Worm (Caenorhabditis elegans): ENCODE results near the gene F14F3.5.

Gene F14F3.5

DNA sequence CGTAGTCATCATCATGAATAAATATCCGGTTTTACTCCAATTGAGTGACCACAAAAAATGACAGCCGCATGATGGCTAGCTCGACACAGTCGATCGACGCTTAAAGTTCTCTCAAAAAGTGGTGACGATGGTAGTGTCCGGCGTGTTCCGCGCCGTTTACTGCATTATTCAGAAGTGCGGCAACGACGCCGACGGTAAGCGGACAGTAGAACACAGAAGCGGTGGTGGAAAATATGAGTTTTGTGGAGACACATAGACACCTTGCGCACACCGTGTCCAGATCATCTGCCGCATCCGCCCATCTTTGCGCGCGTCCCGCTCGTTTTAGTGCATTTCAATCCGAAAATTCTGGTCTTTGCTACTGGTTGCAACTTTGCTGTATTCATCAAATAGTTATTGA is 30.2 kb upstream of the F14F3.5 start, which contains the start of gene F59F5.7:
Gene F59F5.7, plus strand, starts transcription at position 301 of the 400 bp plus-strand sequence.
- TF ChIP-seq ceh-13 (GFP tag; optimal IDR thresholded peaks at IDR 0.05) = no peak
- TF ChIP-seq B0310.2 (tag; optimal IDR thresholded peaks at IDR 0.05) = no peak
- TF ChIP-seq ceh-36 (tag; optimal IDR thresholded peaks at IDR 0.05) = no peak
- no peak for TF ChIP-seq F13C5.2 (tag; optimal IDR thresholded peaks at IDR 0.05)
- no peak for TF ChIP-seq ets-7 (tag; optimal IDR thresholded peaks at IDR 0.05)
- no peak for TF ChIP-seq hmg-4 (GFP tag; optimal IDR thresholded peaks at IDR 0.05)
- no peak for TF ChIP-seq hmbx-1 (tag; optimal IDR thresholded peaks at IDR 0.05)
- TF ChIP-seq pes-1 (GFP tag; IDR thresholded peaks at IDR 0.05) = no peak
- no peak for TF ChIP-seq tra-4 (tag; optimal IDR thresholded peaks at IDR 0.05)
- TF ChIP-seq aly-1 (tag; optimal IDR thresholded peaks at IDR 0.05) = no peak

ce11 chrX:10556764-10557163 is 27.7 kb upstream of the F14F3.5 start:
- TF ChIP-seq B0310.2 (tag; optimal IDR thresholded peaks at IDR 0.05) = no peak

DNA sequence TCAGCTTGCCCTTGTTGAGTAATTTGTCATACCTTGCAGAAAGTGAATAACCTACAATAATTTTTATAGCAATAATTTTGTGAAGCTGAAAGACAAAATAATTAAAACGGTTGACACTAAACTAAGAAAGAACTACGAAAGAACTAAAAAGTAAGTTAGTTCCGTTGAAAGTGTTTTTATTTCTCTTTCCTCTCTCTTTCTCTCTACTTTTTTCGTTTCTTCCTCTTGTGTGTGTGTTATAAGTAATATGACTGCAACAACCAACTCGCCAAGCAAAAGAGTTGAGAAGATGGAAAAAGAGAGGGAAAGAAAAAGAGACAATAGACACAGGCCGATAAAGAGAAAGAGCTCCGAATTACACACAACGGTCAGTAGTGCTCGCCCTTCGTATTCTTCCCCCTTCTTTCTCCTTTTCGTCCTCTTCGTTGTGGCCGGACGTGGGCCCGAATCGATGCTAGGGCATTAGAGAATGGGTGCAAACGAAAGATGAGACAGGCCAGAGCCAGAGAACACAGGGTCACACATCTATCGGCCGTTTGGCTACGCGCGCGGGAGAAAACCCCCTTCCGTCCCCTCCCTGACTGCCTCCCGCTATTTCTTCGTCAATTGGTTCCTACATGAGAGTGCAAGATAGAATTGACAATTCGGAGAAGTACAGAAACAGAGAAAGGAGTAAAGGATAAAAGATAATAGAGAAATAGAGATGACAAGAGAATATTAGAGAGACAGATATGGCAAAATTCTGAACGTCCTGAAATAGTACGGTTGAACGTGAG is 26.4 kb upstream of the F14F3.5 start, which contains the start of gene syd-2:
Gene syd-2, minus strand, starts transcription at position 51 of the 776 bp plus-strand sequence.
- TF ChIP-seq hmg-4 (GFP tag; optimal IDR thresholded peaks at IDR 0.05) = peak; percentile 96
- no peak for TF ChIP-seq tbx-37 (GFP tag; conservative IDR thresholded peaks at IDR 0.05)
- no peak for TF ChIP-seq ama-1 (optimal IDR thresholded peaks at IDR 0.05)
- peak; percentile 40 for TF ChIP-seq ets-7 (tag; optimal IDR thresholded peaks at IDR 0.05)
- TF ChIP-seq flt-1 (GFP tag; IDR thresholded peaks at IDR 0.05) = no peak; the same call in 1 of the 2 replicates
- TF ChIP-seq hnd-1 (tag; optimal IDR thresholded peaks at IDR 0.05) = peak; percentile 14
- TF ChIP-seq pes-1 (GFP tag; IDR thresholded peaks at IDR 0.05) = no peak
- TF ChIP-seq B0310.2 (tag; optimal IDR thresholded peaks at IDR 0.05) = no peak
- TF ChIP-seq hmbx-1 (tag; optimal IDR thresholded peaks at IDR 0.05) = no peak
- TF ChIP-seq F13C5.2 (tag; optimal IDR thresholded peaks at IDR 0.05) = peak; percentile 74
- no peak for TF ChIP-seq ceh-36 (tag; optimal IDR thresholded peaks at IDR 0.05)
- peak; percentile 64 for TF ChIP-seq aly-1 (tag; optimal IDR thresholded peaks at IDR 0.05)
- no peak for TF ChIP-seq ceh-13 (GFP tag; optimal IDR thresholded peaks at IDR 0.05)
- no peak for TF ChIP-seq tbx-11 (GFP tag; IDR thresholded peaks at IDR 0.05)
- TF ChIP-seq scrt-1 (GFP tag; IDR thresholded peaks at IDR 0.05) = no peak
- peak; percentile 80 for TF ChIP-seq sea-1 (GFP tag; conservative IDR thresholded peaks at IDR 0.05)
- TF ChIP-seq tra-4 (tag; optimal IDR thresholded peaks at IDR 0.05) = no peak

DNA sequence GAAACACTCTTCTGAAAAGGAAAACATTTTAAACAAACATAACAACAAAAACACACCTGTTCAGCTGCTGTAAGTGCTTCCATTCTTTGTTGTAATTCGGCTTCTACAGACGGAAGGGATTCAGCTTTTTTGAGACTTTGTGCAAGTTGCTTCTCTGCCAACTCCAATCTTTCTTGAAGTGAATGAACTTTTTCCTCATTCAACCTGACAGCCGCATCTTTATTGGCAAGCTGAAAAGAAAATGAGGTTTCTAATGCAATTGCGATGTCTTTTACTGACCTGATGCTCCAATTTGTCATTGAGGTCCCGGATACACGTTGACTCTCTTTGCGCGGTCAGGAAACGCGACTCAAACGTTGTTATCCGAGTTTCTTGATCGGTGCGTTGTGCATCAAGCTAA is 24.0 kb upstream of the F14F3.5 start:
- no peak for TF ChIP-seq sea-1 (GFP tag; conservative IDR thresholded peaks at IDR 0.05)
- no peak for TF ChIP-seq scrt-1 (GFP tag; IDR thresholded peaks at IDR 0.05)
- no peak for TF ChIP-seq tbx-11 (GFP tag; IDR thresholded peaks at IDR 0.05)
- TF ChIP-seq ceh-36 (tag; optimal IDR thresholded peaks at IDR 0.05) = no peak
- TF ChIP-seq tra-4 (tag; optimal IDR thresholded peaks at IDR 0.05) = no peak
- no peak for TF ChIP-seq flt-1 (GFP tag; IDR thresholded peaks at IDR 0.05)
- no peak for TF ChIP-seq hmbx-1 (tag; optimal IDR thresholded peaks at IDR 0.05)
- TF ChIP-seq hnd-1 (tag; optimal IDR thresholded peaks at IDR 0.05) = no peak
- no peak for TF ChIP-seq tbx-37 (GFP tag; conservative IDR thresholded peaks at IDR 0.05)
- no peak for TF ChIP-seq ama-1 (optimal IDR thresholded peaks at IDR 0.05)
- no peak for TF ChIP-seq ets-7 (tag; optimal IDR thresholded peaks at IDR 0.05)
- TF ChIP-seq hmg-4 (GFP tag; optimal IDR thresholded peaks at IDR 0.05) = no peak
- no peak for TF ChIP-seq ceh-13 (GFP tag; optimal IDR thresholded peaks at IDR 0.05)
- TF ChIP-seq pes-1 (GFP tag; IDR thresholded peaks at IDR 0.05) = no peak
- TF ChIP-seq aly-1 (tag; optimal IDR thresholded peaks at IDR 0.05) = no peak
- TF ChIP-seq F13C5.2 (tag; optimal IDR thresholded peaks at IDR 0.05) = no peak
- TF ChIP-seq B0310.2 (tag; optimal IDR thresholded peaks at IDR 0.05) = no peak

DNA sequence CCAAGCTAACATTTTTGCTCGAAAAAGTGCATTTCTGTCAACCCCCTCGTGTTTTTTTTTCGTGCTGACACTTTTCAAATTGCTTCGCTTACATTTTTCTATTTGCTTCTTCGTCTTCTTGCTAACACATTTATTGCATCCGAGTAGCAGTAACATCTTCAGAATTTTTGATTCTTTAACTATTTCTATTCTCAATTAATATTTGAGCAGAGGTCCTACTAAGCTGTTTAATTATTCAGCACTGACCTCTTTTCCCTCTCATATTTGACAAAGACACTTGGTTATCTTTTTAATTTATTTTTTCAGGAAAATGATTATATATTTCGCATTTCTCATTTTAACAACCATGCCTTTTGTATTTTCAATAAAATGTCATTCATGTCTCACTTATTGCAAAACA is 16.7 kb upstream of the F14F3.5 start, which contains the start of gene F59F5.5:
Gene F59F5.5, plus strand, starts transcription at position 301 of the 400 bp plus-strand sequence.
- TF ChIP-seq hmg-4 (GFP tag; optimal IDR thresholded peaks at IDR 0.05) (no peak), B0310.2 (tag; optimal IDR thresholded peaks at IDR 0.05) (no peak), ama-1 (optimal IDR thresholded peaks at IDR 0.05) (no peak), sea-1 (GFP tag; conservative IDR thresholded peaks at IDR 0.05) (no peak), ceh-13 (GFP tag; optimal IDR thresholded peaks at IDR 0.05) (no peak), ceh-36 (tag; optimal IDR thresholded peaks at IDR 0.05) (no peak), hnd-1 (tag; optimal IDR thresholded peaks at IDR 0.05) (no peak), pes-1 (GFP tag; IDR thresholded peaks at IDR 0.05) (no peak), hmbx-1 (tag; optimal IDR thresholded peaks at IDR 0.05) (no peak), tra-4 (tag; optimal IDR thresholded peaks at IDR 0.05) (no peak), tbx-37 (GFP tag; conservative IDR thresholded peaks at IDR 0.05) (no peak), flt-1 (GFP tag; IDR thresholded peaks at IDR 0.05) (no peak)

DNA sequence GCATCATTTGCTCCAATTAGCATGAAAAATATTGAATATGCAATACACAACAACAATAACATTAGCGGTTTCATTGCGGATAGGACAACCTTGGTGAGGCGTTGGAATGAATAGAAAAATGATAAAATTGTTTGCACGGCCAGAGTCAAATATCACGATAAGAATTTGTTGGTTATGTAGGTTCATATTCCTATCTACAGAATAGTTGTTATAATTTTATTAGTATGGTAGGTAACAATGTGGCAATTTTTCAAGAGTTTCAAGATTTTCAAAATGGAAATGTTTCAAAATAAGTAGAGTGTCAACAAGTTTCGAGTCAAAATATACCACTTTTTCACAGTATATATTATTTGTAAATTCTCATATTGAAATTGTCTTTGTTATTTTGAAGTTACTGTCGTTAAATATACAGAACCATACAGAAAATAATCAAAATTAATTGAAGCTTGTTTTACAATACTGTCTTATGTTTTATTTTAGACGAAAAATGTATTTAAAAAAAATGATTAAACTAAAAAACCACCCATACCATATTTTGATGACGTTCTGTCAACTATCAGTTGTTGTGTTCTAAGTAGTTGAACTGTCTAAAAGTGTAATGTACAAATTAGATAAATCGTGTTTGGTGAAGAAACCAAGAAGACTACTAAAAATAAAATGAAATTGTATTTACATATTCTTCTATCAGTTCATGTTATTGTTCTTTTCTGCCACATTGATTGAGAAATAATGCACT is 13.5 kb upstream of the F14F3.5 start, which contains the start of the genes F59F5.3 and F59F5.4:
Gene F59F5.3, minus strand, starts transcription at position 101 of the 736 bp plus-strand sequence.
Gene F59F5.4, plus strand, starts transcription at position 686 of the 736 bp plus-strand sequence.
- TF ChIP-seq hmg-4 (GFP tag; optimal IDR thresholded peaks at IDR 0.05) (no peak), tbx-11 (GFP tag; IDR thresholded peaks at IDR 0.05) (no peak), sea-1 (GFP tag; conservative IDR thresholded peaks at IDR 0.05) (no peak), flt-1 (GFP tag; IDR thresholded peaks at IDR 0.05) (no peak), ets-7 (tag; optimal IDR thresholded peaks at IDR 0.05) (no peak), B0310.2 (tag; optimal IDR thresholded peaks at IDR 0.05) (no peak), scrt-1 (GFP tag; IDR thresholded peaks at IDR 0.05) (no peak), tbx-37 (GFP tag; conservative IDR thresholded peaks at IDR 0.05) (no peak), pes-1 (GFP tag; IDR thresholded peaks at IDR 0.05) (no peak)

DNA sequence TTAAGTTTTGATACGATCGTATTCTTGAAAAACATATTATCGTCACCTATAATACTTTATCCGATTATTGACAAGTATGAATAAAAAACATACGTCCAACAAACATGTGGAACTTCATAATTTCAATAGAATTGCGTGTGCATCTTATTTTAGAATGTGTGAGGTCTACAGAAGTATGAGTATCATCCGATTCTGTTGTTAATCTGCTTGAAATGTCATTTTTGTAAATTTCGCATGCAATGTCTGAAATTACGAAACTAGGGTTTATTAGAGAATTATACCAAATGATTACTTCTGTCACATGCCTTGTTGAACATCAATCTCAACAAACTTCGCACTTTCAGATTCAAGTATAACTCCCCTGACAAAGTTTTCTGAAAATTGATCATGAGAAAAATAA is 12.8 kb upstream of the F14F3.5 start:
- TF ChIP-seq pes-1 (GFP tag; IDR thresholded peaks at IDR 0.05) (no peak), ceh-36 (tag; optimal IDR thresholded peaks at IDR 0.05) (no peak), ama-1 (optimal IDR thresholded peaks at IDR 0.05) (no peak), ceh-13 (GFP tag; optimal IDR thresholded peaks at IDR 0.05) (no peak), scrt-1 (GFP tag; IDR thresholded peaks at IDR 0.05) (no peak), F13C5.2 (tag; optimal IDR thresholded peaks at IDR 0.05) (no peak), B0310.2 (tag; optimal IDR thresholded peaks at IDR 0.05) (no peak), flt-1 (GFP tag; IDR thresholded peaks at IDR 0.05) (no peak), hmg-4 (GFP tag; optimal IDR thresholded peaks at IDR 0.05) (no peak), tra-4 (tag; optimal IDR thresholded peaks at IDR 0.05) (no peak)

Data from whole organism, early embryonic.